Fruit fly (Drosophila melanogaster): ENCODE data around the gene tomb.

DNA sequence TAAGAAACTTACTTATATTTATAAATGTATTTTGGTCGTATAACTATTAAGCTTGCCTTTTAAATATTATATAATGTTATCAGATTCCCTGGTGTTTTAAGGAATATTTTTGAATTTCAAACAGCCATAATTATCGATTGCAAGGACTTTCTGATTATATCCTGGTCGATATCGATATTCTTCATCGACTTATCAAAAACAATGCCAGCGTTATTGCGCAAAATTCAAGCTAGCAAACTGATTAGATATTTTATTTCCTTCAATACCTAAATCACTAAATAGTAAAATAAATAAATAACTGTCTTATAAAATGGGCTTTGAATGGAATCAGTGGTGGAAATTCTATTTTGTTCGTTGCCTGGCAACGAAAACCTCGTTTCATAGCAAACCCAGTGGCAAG is 19.2 kb downstream of the tomb start, which contains the start of gene CG14020:
- TF ChIP-seq ttk (optimal IDR thresholded peaks at IDR 0.05) (no peak), Myc (optimal IDR thresholded peaks at IDR 0.05) (no peak), insv (optimal IDR thresholded peaks at IDR 0.05) (no peak)

Data from Kc167 (cell line).